Fruit fly (Drosophila melanogaster) whole organism, embryonic: ENCODE measurements around the gene CG17224.

Experiments used
- BEAF-32 ChIP-seq: fragments of 200-800 bp; sonication (Bioruptor generic); optimal IDR thresholded peaks from 3 replicates; lab custom pipeline; 2017; ENCODE audit warnings: missing biosample characterization, missing genetic modification characterization, mild to moderate bottlenecking, moderate library complexity, missing genetic modification reagents
- CG10274 ChIP-seq: fragments of 200-800 bp; sonication (Bioruptor generic); optimal IDR thresholded peaks from 3 replicates; lab custom pipeline; 2017; ENCODE audit warnings: missing biosample characterization, mild to moderate bottlenecking, missing genetic modification characterization
- CG10462 ChIP-seq: fragments of 200-800 bp; sonication (Bioruptor generic); optimal IDR thresholded peaks from 2 replicates; lab custom pipeline; 2016; ENCODE audit warnings: missing biosample characterization, missing genetic modification characterization
- CG10979 ChIP-seq: fragments of 200-800 bp; sonication (Bioruptor generic); optimal IDR thresholded peaks from 2 replicates; lab custom pipeline; 2018; ENCODE audit warnings: missing biosample characterization, mild to moderate bottlenecking, missing genetic modification characterization, moderate library complexity
- CG11723 ChIP-seq: fragments of 200-800 bp; sonication (Bioruptor generic); optimal IDR thresholded peaks from 2 replicates; lab custom pipeline; 2017; ENCODE audit warnings: missing biosample characterization, mild to moderate bottlenecking, missing genetic modification characterization
- CG12155 ChIP-seq: fragments of 200-800 bp; sonication (Bioruptor generic); optimal IDR thresholded peaks from 3 replicates; lab custom pipeline; 2016; ENCODE audit warnings: missing biosample characterization, missing genetic modification characterization
- CG12659 ChIP-seq: fragments of 200-800 bp; sonication (Bioruptor generic); optimal IDR thresholded peaks from 3 replicates; lab custom pipeline; 2017; ENCODE audit warnings: mild to moderate bottlenecking, missing biosample characterization, missing genetic modification reagents, missing genetic modification characterization
- CG14860 ChIP-seq: fragments of 200-800 bp; sonication (Bioruptor generic); IDR thresholded peaks from 3 replicates; pipeline ENCODE4 v1.3.6; 2022; ENCODE audit warnings: missing biosample characterization, missing genetic modification characterization; ENCODE audit not compliant: partially characterized antibody
- CG1529 ChIP-seq: fragments of 200-800 bp; sonication (Bioruptor generic); optimal IDR thresholded peaks from 3 replicates; lab custom pipeline; 2018; ENCODE audit warnings: missing biosample characterization, missing genetic modification characterization
- CG15479 ChIP-seq: fragments of 200-800 bp; sonication (Bioruptor generic); optimal IDR thresholded peaks from 3 replicates; lab custom pipeline; 2019; ENCODE audit warnings: missing biosample characterization, mild to moderate bottlenecking, missing genetic modification characterization, moderate library complexity
- CG17912 ChIP-seq: fragments of 200-800 bp; sonication (Bioruptor generic); optimal IDR thresholded peaks from 2 replicates; lab custom pipeline; 2018; ENCODE audit warnings: missing biosample characterization, mild to moderate bottlenecking, missing genetic modification characterization
- CG3838 ChIP-seq: fragments of 200-800 bp; sonication (Bioruptor generic); optimal IDR thresholded peaks from 3 replicates; lab custom pipeline; 2016; ENCODE audit warnings: missing biosample characterization, missing genetic modification characterization
- CG3995 ChIP-seq: fragments of 200-800 bp; sonication (Bioruptor generic); optimal IDR thresholded peaks from 3 replicates; lab custom pipeline; 2016; ENCODE audit warnings: missing biosample characterization, missing genetic modification characterization
- CG4282 ChIP-seq: fragments of 200-800 bp; sonication (Bioruptor generic); optimal IDR thresholded peaks from 2 replicates; lab custom pipeline; 2016; ENCODE audit warnings: missing biosample characterization, missing genetic modification characterization
- CG4328 ChIP-seq: fragments of 200-800 bp; sonication (Bioruptor generic); optimal IDR thresholded peaks from 3 replicates; lab custom pipeline; 2017; ENCODE audit warnings: missing biosample characterization, missing genetic modification reagents, missing genetic modification characterization
- CG6254 ChIP-seq: fragments of 200-800 bp; sonication (Bioruptor generic); optimal IDR thresholded peaks from 3 replicates; lab custom pipeline; 2017; ENCODE audit warnings: mild to moderate bottlenecking, missing biosample characterization, missing genetic modification reagents, missing genetic modification characterization
- CG6689 ChIP-seq: fragments of 200-800 bp; sonication (Bioruptor generic); IDR thresholded peaks from 2 replicates; pipeline ENCODE4 v1.3.6; 2022; ENCODE audit warnings: missing biosample characterization, missing genetic modification characterization
- CG7786 ChIP-seq: fragments of 200-800 bp; sonication (Bioruptor generic); optimal IDR thresholded peaks from 2 replicates; lab custom pipeline; 2016; ENCODE audit warnings: missing biosample characterization, missing genetic modification characterization
- CG8290 ChIP-seq, 3 experiments: fragments of 200-800 bp; sonication (Bioruptor generic); optimal IDR thresholded peaks; 2 replicates each; lab custom pipeline; 2016 to 2019; ENCODE audit warnings: missing biosample characterization in 3 of 3, missing genetic modification characterization in 3 of 3, mild to moderate bottlenecking in 2 of 3, moderate library complexity in 1 of 3
- CG9797 ChIP-seq: fragments of 200-800 bp; sonication (Bioruptor generic); optimal IDR thresholded peaks from 3 replicates; lab custom pipeline; 2018; ENCODE audit warnings: missing biosample characterization, mild to moderate bottlenecking, missing genetic modification characterization
- Dp ChIP-seq: fragments of 200-800 bp; sonication (Bioruptor generic); optimal IDR thresholded peaks from 2 replicates; lab custom pipeline; 2018; ENCODE audit warnings: missing biosample characterization, mild to moderate bottlenecking, missing genetic modification characterization, moderate library complexity
- HLH54F ChIP-seq: fragments of 200-800 bp; sonication (Bioruptor generic); optimal IDR thresholded peaks from 3 replicates; lab custom pipeline; 2016; ENCODE audit warnings: missing biosample characterization, missing genetic modification characterization
- Hr51 ChIP-seq, 2 experiments: fragments of 200-800 bp; sonication (Bioruptor generic); optimal IDR thresholded peaks; 2 replicates in 1 of 2; 3 replicates in 1 of 2; lab custom pipeline; 2016 to 2018; ENCODE audit warnings: missing biosample characterization in 2 of 2, missing genetic modification characterization in 2 of 2, mild to moderate bottlenecking in 1 of 2, moderate library complexity in 1 of 2
- Med ChIP-seq: fragments of 200-800 bp; sonication (Bioruptor generic); peaks from one replicate; lab custom pipeline; 2016; ENCODE audit warnings: missing biosample characterization, missing genetic modification characterization, mild to moderate bottlenecking, inconsistent platforms, moderate library complexity
- Mrtf ChIP-seq: fragments of 200-800 bp; sonication (Bioruptor generic); IDR thresholded peaks from 3 replicates; pipeline ENCODE4 v1.3.6; 2022; ENCODE audit warnings: missing biosample characterization, missing genetic modification characterization
- NFAT ChIP-seq: fragments of 200-800 bp; sonication (Bioruptor generic); IDR thresholded peaks from 2 replicates; pipeline ENCODE4 v1.3.6; 2022; ENCODE audit warnings: missing biosample characterization, missing genetic modification characterization
- Nf-YC ChIP-seq: fragments of 200-800 bp; optimal IDR thresholded peaks from 3 replicates; lab custom pipeline; 2019; ENCODE audit warnings: missing biosample characterization, mild to moderate bottlenecking, missing genetic modification characterization, moderate library complexity
- NfI ChIP-seq: fragments of 200-800 bp; sonication (Bioruptor generic); optimal IDR thresholded peaks from 3 replicates; lab custom pipeline; 2018; ENCODE audit warnings: missing biosample characterization, mild to moderate bottlenecking, missing genetic modification characterization, moderate library complexity
- Sry-β ChIP-seq: fragments of 200-800 bp; sonication (Bioruptor generic); optimal IDR thresholded peaks from 2 replicates; lab custom pipeline; 2018; ENCODE audit warnings: missing biosample characterization, mild to moderate bottlenecking, missing genetic modification characterization, moderate library complexity
- Xbp1 ChIP-seq: fragments of 200-800 bp; sonication (Bioruptor generic); optimal IDR thresholded peaks from 3 replicates; lab custom pipeline; 2016; ENCODE audit warnings: missing biosample characterization, mild to moderate bottlenecking, missing genetic modification characterization
- Xrp1 ChIP-seq: fragments of 200-800 bp; sonication (Bioruptor generic); IDR thresholded peaks from 2 replicates; pipeline ENCODE4 v1.3.6; 2022; ENCODE audit warnings: missing biosample characterization, missing genetic modification characterization
- YL-1 ChIP-seq: fragments of 200-800 bp; sonication (Bioruptor generic); optimal IDR thresholded peaks from 3 replicates; lab custom pipeline; 2017; ENCODE audit warnings: missing biosample characterization, mild to moderate bottlenecking, missing genetic modification characterization
- amos ChIP-seq: fragments of 200-800 bp; sonication (Bioruptor generic); IDR thresholded peaks from 2 replicates; pipeline ENCODE4 v1.3.6; 2022; ENCODE audit warnings: missing biosample characterization, missing genetic modification characterization; ENCODE audit not compliant: partially characterized antibody
- ato ChIP-seq: fragments of 200-800 bp; sonication (Bioruptor generic); IDR thresholded peaks from 2 replicates; pipeline ENCODE4 v1.3.6; 2022; ENCODE audit warnings: missing biosample characterization, missing genetic modification characterization; ENCODE audit not compliant: partially characterized antibody
- bbx ChIP-seq: fragments of 200-800 bp; sonication (Bioruptor generic); IDR thresholded peaks from 2 replicates; pipeline ENCODE4 v1.3.6; 2022; ENCODE audit warnings: missing biosample characterization, missing genetic modification characterization; ENCODE audit not compliant: partially characterized antibody
- br ChIP-seq: fragments of >200 bp; optimal IDR thresholded peaks from 2 replicates; lab custom pipeline; 2017
- cad ChIP-seq: fragments of >200 bp; optimal IDR thresholded peaks from 2 replicates; lab custom pipeline; 2017; ENCODE audit warnings: missing biosample characterization, missing genetic modification characterization
- chn ChIP-seq: fragments of 200-800 bp; sonication (Bioruptor generic); optimal IDR thresholded peaks from 2 replicates; lab custom pipeline; 2016; ENCODE audit warnings: missing biosample characterization, missing genetic modification characterization
- en ChIP-seq: fragments of 200-800 bp; sonication (Bioruptor generic); optimal IDR thresholded peaks from 2 replicates; lab custom pipeline; 2016; ENCODE audit warnings: missing biosample characterization, missing genetic modification characterization
- fru ChIP-seq: fragments of >200 bp; optimal IDR thresholded peaks from 2 replicates; lab custom pipeline; 2017
- gcm ChIP-seq: fragments of 200-800 bp; sonication (Bioruptor generic); optimal IDR thresholded peaks from 2 replicates; lab custom pipeline; 2019; ENCODE audit warnings: missing biosample characterization, mild to moderate bottlenecking, missing genetic modification characterization, moderate library complexity
- gro ChIP-seq: fragments of 200-800 bp; sonication (Bioruptor generic); optimal IDR thresholded peaks from 2 replicates; lab custom pipeline; 2016; ENCODE audit warnings: missing biosample characterization, missing genetic modification characterization
- hkb ChIP-seq, 2 experiments: fragments of 200-800 bp in 1 of 2; fragments of >200 bp in 1 of 2; sonication (Bioruptor generic) in 1 of 2; IDR thresholded peaks in 1 of 2; optimal IDR thresholded peaks in 1 of 2; 2 replicates each; pipeline versions ENCODE4 v1.3.6 to Lab custom; 2017 to 2022; ENCODE audit warnings: missing biosample characterization in 1 of 2, missing genetic modification characterization in 1 of 2
- pb ChIP-seq: fragments of 200-800 bp; sonication (Bioruptor generic); optimal IDR thresholded peaks from 3 replicates; lab custom pipeline; 2016; ENCODE audit warnings: missing biosample characterization, missing genetic modification characterization
- pita ChIP-seq: fragments of 200-800 bp; sonication (Bioruptor generic); optimal IDR thresholded peaks from 2 replicates; lab custom pipeline; 2017; ENCODE audit warnings: missing biosample characterization, mild to moderate bottlenecking, missing genetic modification characterization
- row ChIP-seq: fragments of 200-800 bp; sonication (Bioruptor generic); IDR thresholded peaks from 3 replicates; pipeline ENCODE4 v1.3.6; 2022; ENCODE audit warnings: missing biosample characterization, missing genetic modification characterization
- sug ChIP-seq: fragments of 200-800 bp; optimal IDR thresholded peaks from 2 replicates; lab custom pipeline; 2019; ENCODE audit warnings: missing biosample characterization, mild to moderate bottlenecking, missing genetic modification characterization, moderate library complexity
- vfl ChIP-seq: fragments of 200-800 bp; sonication (Bioruptor generic); optimal IDR thresholded peaks from 2 replicates; lab custom pipeline; 2016; ENCODE audit warnings: missing biosample characterization, missing genetic modification characterization
- vnd ChIP-seq: fragments of 200-800 bp; sonication (Bioruptor generic); IDR thresholded peaks from 3 replicates; pipeline ENCODE4 v1.3.6; 2022; ENCODE audit warnings: missing biosample characterization, missing genetic modification characterization; ENCODE audit not compliant: partially characterized antibody
- zen2 ChIP-seq: fragments of 200-800 bp; sonication (Bioruptor generic); IDR thresholded peaks from 3 replicates; pipeline ENCODE4 v1.3.6; 2022; ENCODE audit warnings: missing biosample characterization, missing genetic modification characterization; ENCODE audit not compliant: partially characterized antibody

The CG17224 gene

DNA sequence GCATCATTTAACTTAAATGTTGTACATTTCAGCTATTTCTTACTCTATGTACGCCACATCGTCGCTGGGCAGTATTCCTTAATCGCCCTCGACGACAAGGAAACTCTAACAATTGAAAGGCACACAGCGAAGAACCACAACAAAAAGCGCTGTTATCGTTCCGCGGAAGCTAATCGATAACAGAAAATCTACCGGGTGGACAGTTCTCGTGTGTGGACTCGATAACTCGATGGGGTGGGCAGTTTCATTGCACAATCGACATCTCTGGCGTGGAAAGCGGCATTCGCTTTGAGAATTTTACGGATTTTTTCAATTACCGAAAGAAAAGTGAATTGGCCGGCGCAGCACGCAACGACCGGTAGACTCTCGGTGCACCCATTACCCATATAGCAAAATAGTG lies 4.9 kb upstream of the CG17224 start, which contains the start of the genes alpha4GT1 and Prp40 (continued):
- no peak for TF ChIP-seq cad (GFP tag; lab: Kevin White, UChicago)
- TF ChIP-seq zen2 (GFP tag; lab: Robert Waterston, UW), result peak; percentile 90
- peak; percentile 20 for TF ChIP-seq CG15479 (GFP tag; lab: Kevin White, UChicago)
- no peak for TF ChIP-seq CG10979 (tag; lab: Kevin White, UChicago)
- peak; percentile 54 for TF ChIP-seq CG12659 (GFP tag; lab: Kevin White, UChicago)
- no peak for TF ChIP-seq CG12155 (GFP tag; lab: Kevin White, UChicago)
- TF ChIP-seq CG1529 (GFP tag; lab: Kevin White, UChicago), result no peak
- TF ChIP-seq bbx (GFP tag; lab: Robert Waterston, UW), result peak; percentile 89
- TF ChIP-seq CG14860, result peak; percentile 80
- peak; percentile 64 for TF ChIP-seq BEAF-32 (GFP tag; lab: Kevin White, UChicago)
- no peak for TF ChIP-seq CG8290 (GFP tag; optimal IDR thresholded peaks at IDR 0.05; lab: Kevin White, UChicago)
- TF ChIP-seq CG8290 (tag; optimal IDR thresholded peaks at IDR 0.05; lab: Kevin White, UChicago), result no peak
- peak; percentile 39 for TF ChIP-seq Med (GFP tag; lab: Kevin White, UChicago)
- no peak for TF ChIP-seq pita
- no peak for TF ChIP-seq CG17912 (GFP tag; lab: Kevin White, UChicago)
- TF ChIP-seq CG6254 (GFP tag; lab: Kevin White, UChicago), result peak; percentile 70
- no peak for TF ChIP-seq Hr51 (GFP tag; optimal IDR thresholded peaks at IDR 0.05; lab: Kevin White, UChicago)
- TF ChIP-seq YL-1, result peak; percentile 62
- no peak for TF ChIP-seq vfl
- no peak for TF ChIP-seq CG4282 (GFP tag; lab: Kevin White, UChicago)
- TF ChIP-seq HLH54F, result no peak
- TF ChIP-seq Sry-β, result peak; percentile 90
- no peak for TF ChIP-seq hkb (optimal IDR thresholded peaks at IDR 0.05; lab: Kevin White, UChicago)
- TF ChIP-seq hkb (GFP tag; IDR thresholded peaks at IDR 0.05; lab: Robert Waterston, UW), result no peak

DNA sequence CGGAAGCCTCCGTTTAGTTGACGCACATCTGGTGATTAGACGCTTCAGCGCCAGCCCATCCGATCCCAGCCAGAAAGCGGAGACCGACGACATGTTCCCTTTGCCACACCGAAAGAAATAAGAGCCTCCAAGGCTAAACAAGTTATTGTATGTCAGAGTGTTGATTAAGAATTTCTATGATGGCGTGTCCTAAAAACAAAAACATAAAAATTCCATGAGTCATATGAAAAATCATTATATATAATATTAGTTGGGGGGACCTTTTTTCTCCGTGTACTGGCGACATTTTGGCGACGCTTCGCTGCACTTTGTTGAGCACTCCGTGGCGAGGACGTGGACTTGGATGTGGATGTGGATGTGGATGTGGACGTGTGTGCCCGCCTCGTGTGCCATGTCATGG lies 5.3 kb downstream of the CG17224 start:
- no peak for TF ChIP-seq Nf-YC (tag; lab: Kevin White, UChicago)
- TF ChIP-seq CG10274 (GFP tag; lab: Kevin White, UChicago), result no peak
- TF ChIP-seq CG4328 (GFP tag; lab: Kevin White, UChicago), result no peak
- peak; percentile 51; the same call in 2 of the 3 replicates for TF ChIP-seq row (GFP tag; lab: Robert Waterston, UW)
- no peak for TF ChIP-seq CG9797 (GFP tag; lab: Kevin White, UChicago)
- TF ChIP-seq sug, result no peak
- TF ChIP-seq CG3838 (GFP tag; lab: Kevin White, UChicago), result no peak
- no peak for TF ChIP-seq fru (lab: Kevin White, UChicago)
- TF ChIP-seq CG12659 (GFP tag; lab: Kevin White, UChicago), result no peak
- TF ChIP-seq chn (GFP tag; lab: Kevin White, UChicago), result no peak
- TF ChIP-seq Mrtf (GFP tag; lab: Robert Waterston, UW), result 0 out of 3 replicates have a peak, but pooled peaks have one; percentile 24
- no peak for TF ChIP-seq CG3995 (GFP tag; lab: Kevin White, UChicago)
- no peak for TF ChIP-seq gro (GFP tag; lab: Kevin White, UChicago)
- TF ChIP-seq Xbp1 (GFP tag; lab: Kevin White, UChicago), result peak; percentile 42
- no peak for TF ChIP-seq amos
- no peak for TF ChIP-seq gcm (GFP tag; lab: Kevin White, UChicago)
- TF ChIP-seq CG10462 (GFP tag; lab: Kevin White, UChicago), result no peak
- no peak for TF ChIP-seq pb (GFP tag; lab: Kevin White, UChicago)
- TF ChIP-seq CG6689 (GFP tag; lab: Robert Waterston, UW), result no peak
- TF ChIP-seq en (GFP tag; lab: Kevin White, UChicago), result no peak
- TF ChIP-seq NfI (GFP tag; lab: Kevin White, UChicago), result no peak
- TF ChIP-seq br, result no peak
- TF ChIP-seq CG11723 (GFP tag; lab: Kevin White, UChicago), result no peak
- no peak for TF ChIP-seq ato
- TF ChIP-seq Xrp1 (GFP tag; lab: Robert Waterston, UW), result peak; percentile 58; the same call in 1 of the 2 replicates
- no peak for TF ChIP-seq Dp
- TF ChIP-seq vnd (GFP tag; lab: Robert Waterston, UW), result no peak
- no peak for TF ChIP-seq CG7786
- TF ChIP-seq NFAT (GFP tag; lab: Robert Waterston, UW), result no peak
- TF ChIP-seq CG15479 (GFP tag; lab: Kevin White, UChicago), result no peak
